Worm (Caenorhabditis elegans) whole organism, young adult: ENCODE measurements around the gene hlh-14.
A peak's percentile ranks its signal among the peaks of the same experiment; 100 is the strongest.

Source experiments
- B0035.1 ChIP-seq: sonication (generic microtip); optimal IDR thresholded peaks from 2 replicates; lab custom pipeline; 2016; ENCODE audit warnings: missing genetic modification characterization, mild to moderate bottlenecking, missing compliant biosample characterization, missing genotype, missing genetic modification reagents
- F33H1.4 ChIP-seq: fragments of 200-800 bp; sonication (Bioruptor generic); IDR thresholded peaks from 2 replicates; pipeline ENCODE4 v1.3.6; 2022; ENCODE audit warnings: missing genetic modification reagents, missing genetic modification characterization, missing compliant biosample characterization
- Y67H2A.10 ChIP-seq: fragments of 200-800 bp; sonication (Bioruptor generic); conservative IDR thresholded peaks from 2 replicates; pipeline ENCODE4 v1.3.6; 2022; ENCODE audit warnings: missing genetic modification reagents, missing genetic modification characterization, missing compliant biosample characterization
- atf-7 ChIP-seq: sonication (generic microtip); optimal IDR thresholded peaks from 2 replicates; lab custom pipeline; 2017; ENCODE audit warnings: mild to moderate bottlenecking, missing genetic modification characterization, missing compliant biosample characterization
- dpl-1 ChIP-seq: fragments of 150-350 bp; optimal IDR thresholded peaks from 2 replicates; lab custom pipeline; 2014; ENCODE audit warnings: missing biosample characterization, missing genetic modification reagents, missing genetic modification characterization
- hlh-26 ChIP-seq: fragments of 200-800 bp; sonication (Bioruptor generic); conservative IDR thresholded peaks from 2 replicates; pipeline ENCODE4 v1.3.6; 2022; ENCODE audit warnings: missing genetic modification reagents, missing genetic modification characterization, missing compliant biosample characterization
- nfya-1 ChIP-seq: sonication (generic microtip); optimal IDR thresholded peaks from 2 replicates; lab custom pipeline; 2017; ENCODE audit warnings: antibody characterized with exemption, missing compliant biosample characterization, missing genetic modification characterization, borderline replicate concordance; ENCODE audit not compliant: insufficient read depth
- snpc-1.3 ChIP-seq: sonication (generic microtip); optimal IDR thresholded peaks from 2 replicates; lab custom pipeline; 2017; ENCODE audit warnings: missing genetic modification characterization, mild to moderate bottlenecking, missing compliant biosample characterization, antibody characterized with exemption, moderate library complexity, missing genotype, missing genetic modification reagents; ENCODE audit not compliant: insufficient read depth
- unc-130 ChIP-seq: sonication (generic microtip); optimal IDR thresholded peaks from 2 replicates; lab custom pipeline; 2016; ENCODE audit warnings: missing genetic modification reagents, missing genetic modification characterization, missing compliant biosample characterization

DNA sequence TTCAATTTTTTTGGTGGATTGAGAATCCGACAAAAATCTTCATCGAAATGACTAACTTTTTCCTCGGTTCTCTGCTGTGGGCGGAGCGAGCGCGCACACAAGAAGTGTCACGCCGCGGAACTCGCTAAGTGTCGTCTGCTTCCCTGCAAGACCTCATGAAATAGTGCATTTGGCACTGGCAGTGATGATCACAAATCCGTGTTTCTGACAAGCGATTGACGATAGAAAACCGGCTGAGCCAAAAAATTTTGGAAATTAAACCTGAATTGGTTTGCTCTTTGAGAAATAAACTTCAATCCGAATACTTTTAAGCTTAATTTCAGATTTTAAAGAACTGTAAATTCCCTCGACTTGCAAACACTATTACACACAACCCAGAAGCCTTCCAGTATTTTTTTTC is 37.2 kb downstream of the hlh-14 start:
- TF ChIP-seq unc-130 (GFP tag; lab: Kevin White, UChicago) (no peak), B0035.1 (tag; lab: Kevin White, UChicago) (no peak), hlh-26 (GFP tag; lab: Robert Waterston, UW) (no peak), dpl-1 (GFP tag; lab: Kevin White, UChicago) (no peak), F33H1.4 (GFP tag; lab: Robert Waterston, UW) (peak; percentile 49; the same call in 1 of the 2 replicates), nfya-1 (no peak), snpc-1.3 (tag; lab: Kevin White, UChicago) (peak; percentile 78), Y67H2A.10 (GFP tag; lab: Robert Waterston, UW) (no peak), atf-7 (tag; lab: Kevin White, UChicago) (peak; percentile 6)
